Worm (Caenorhabditis elegans) whole organism, L1 larva: ENCODE data around the gene lgg-1.

Source experiments
- aly-2 ChIP-seq: fragments of 150-350 bp; optimal IDR thresholded peaks from 2 replicates; lab custom pipeline; 2014; ENCODE audit warnings: missing biosample characterization, missing genetic modification characterization
- lsy-2 ChIP-seq, 2 experiments: fragments of 150-350 bp; optimal IDR thresholded peaks; 2 replicates each; lab custom pipeline; 2014; ENCODE audit warnings: missing biosample characterization in 2 of 2, missing genetic modification characterization in 2 of 2
- nhr-11 ChIP-seq: fragments of 150-350 bp; optimal IDR thresholded peaks from 2 replicates; lab custom pipeline; 2014; ENCODE audit warnings: missing biosample characterization, missing genetic modification characterization
- nhr-28 ChIP-seq: fragments of 150-350 bp; optimal IDR thresholded peaks from 2 replicates; lab custom pipeline; 2014; ENCODE audit warnings: missing biosample characterization, missing genetic modification characterization
- snpc-4 ChIP-seq: fragments of 150-350 bp; optimal IDR thresholded peaks from 2 replicates; lab custom pipeline; 2014; ENCODE audit warnings: missing biosample characterization, missing genetic modification characterization
- unc-62 ChIP-seq: fragments of 150-350 bp; optimal IDR thresholded peaks from 2 replicates; lab custom pipeline; 2014; ENCODE audit warnings: missing biosample characterization, missing genetic modification reagents, missing genetic modification characterization

ce11 chrII:6343893-6344292, 3.6 kb downstream of the lgg-1 start, which contains the start of gene txt-18:
- TF ChIP-seq lsy-2 (tag; optimal IDR thresholded peaks at IDR 0.05; lab: Kevin White, UChicago), result peak in 1 of 2 experiments; percentile 59
- TF ChIP-seq nhr-28, result no peak
- no peak for TF ChIP-seq nhr-11 (tag; lab: Kevin White, UChicago)
- no peak for TF ChIP-seq snpc-4 (tag; lab: Kevin White, UChicago)
- TF ChIP-seq unc-62, result no peak
- TF ChIP-seq aly-2, result no peak
